Fruit fly (Drosophila melanogaster): Measurements from ENCODE around the gene Septin2.

Gene Septin2

dm6 chr3R:20592517-20593462 lies 4.6 kb upstream of the Septin2 start, which contains the start of the genes Pus1 and bon (continued):
- TF ChIP-seq CG33213 (GFP tag; optimal IDR thresholded peaks at IDR 0.05) (peak; percentile 36), NFAT (GFP tag; IDR thresholded peaks at IDR 0.05) (0 out of 2 replicates have a peak, but pooled peaks have one; percentile 13), Ets97D (GFP tag; optimal IDR thresholded peaks at IDR 0.05) (peak; percentile 83), Dp (GFP tag; optimal IDR thresholded peaks at IDR 0.05) (peak; percentile 35), lov (optimal IDR thresholded peaks at IDR 0.05) (no peak), lov (GFP tag; IDR thresholded peaks at IDR 0.05) (no peak), tap (tag; optimal IDR thresholded peaks at IDR 0.05) (no peak), CG15011 (GFP tag; optimal IDR thresholded peaks at IDR 0.05) (no peak), CG32532 (GFP tag; IDR thresholded peaks at IDR 0.05) (peak; percentile 37; the same call in 1 of the 2 replicates), CG2120 (GFP tag; optimal IDR thresholded peaks at IDR 0.05) (peak; percentile 50), Antp (GFP tag; optimal IDR thresholded peaks at IDR 0.05) (peak; percentile 49), CG11504 (tag; optimal IDR thresholded peaks at IDR 0.05) (peak; percentile 29), CG18764 (GFP tag; optimal IDR thresholded peaks at IDR 0.05) (peak; percentile 97), Xbp1 (GFP tag; optimal IDR thresholded peaks at IDR 0.05) (peak; percentile 39), CG9797 (GFP tag; optimal IDR thresholded peaks at IDR 0.05) (peak; percentile 89), Nf-YA (GFP tag; IDR thresholded peaks at IDR 0.05) (0 out of 2 replicates have a peak, but pooled peaks have one; percentile 8), CG8290 (GFP tag; optimal IDR thresholded peaks at IDR 0.05) (no peak), CG8290 (tag; optimal IDR thresholded peaks at IDR 0.05) (peak in 1 of 2 experiments; percentile 67), org-1 (GFP tag; optimal IDR thresholded peaks at IDR 0.05) (no peak), CG17912 (GFP tag; optimal IDR thresholded peaks at IDR 0.05) (peak; percentile 28), schlank (tag; optimal IDR thresholded peaks at IDR 0.05) (no peak)

- peak; percentile 1 for TF ChIP-seq zfh2 (GFP tag; optimal IDR thresholded peaks at IDR 0.05)
- peak; percentile 51 for TF ChIP-seq CG2120 (GFP tag; optimal IDR thresholded peaks at IDR 0.05)
- peak; percentile 36 for TF ChIP-seq az2 (GFP tag; optimal IDR thresholded peaks at IDR 0.05)
- peak; percentile 38 for TF ChIP-seq CG30020 (tag; optimal IDR thresholded peaks at IDR 0.05)
- no peak for TF ChIP-seq Stat92E (GFP tag; optimal IDR thresholded peaks at IDR 0.05)
- TF ChIP-seq tin (GFP tag; optimal IDR thresholded peaks at IDR 0.05): peak; percentile 41
- TF ChIP-seq dmrt99B (tag; optimal IDR thresholded peaks at IDR 0.05): peak; percentile 37
- TF ChIP-seq Max (GFP tag; optimal IDR thresholded peaks at IDR 0.05): peak; percentile 50
- peak; percentile 33 for TF ChIP-seq CG34376 (GFP tag; optimal IDR thresholded peaks at IDR 0.05)
- TF ChIP-seq h (optimal IDR thresholded peaks at IDR 0.05): no peak
- no peak for TF ChIP-seq psq (GFP tag; optimal IDR thresholded peaks at IDR 0.05)
- peak; percentile 21 for TF ChIP-seq bcd (GFP tag; optimal IDR thresholded peaks at IDR 0.05)
- peak; percentile 14; the same call in 1 of the 3 replicates for TF ChIP-seq CG7357 (GFP tag; IDR thresholded peaks at IDR 0.05)
- TF ChIP-seq Bteb2 (GFP tag; optimal IDR thresholded peaks at IDR 0.05): no peak
- TF ChIP-seq CG1647 (GFP tag; optimal IDR thresholded peaks at IDR 0.05): peak; percentile 17
- peak; percentile 51 for TF ChIP-seq CG12155 (GFP tag; optimal IDR thresholded peaks at IDR 0.05)
- TF ChIP-seq CG11560 (tag; IDR thresholded peaks at IDR 0.05): no peak
- peak; percentile 45 for TF ChIP-seq CG10147 (GFP tag; optimal IDR thresholded peaks at IDR 0.05)
- TF ChIP-seq Gsc (GFP tag; IDR thresholded peaks at IDR 0.05): no peak
- no peak for TF ChIP-seq esg (GFP tag; conservative IDR thresholded peaks at IDR 0.05)
- TF ChIP-seq CG8478 (optimal IDR thresholded peaks at IDR 0.05): no peak
- peak; percentile 57; the same call in 1 of the 2 replicates for TF ChIP-seq CG17328 (GFP tag; IDR thresholded peaks at IDR 0.05)
- no peak for TF ChIP-seq Poxn (GFP tag; IDR thresholded peaks at IDR 0.05)
- TF ChIP-seq ken (GFP tag; IDR thresholded peaks at IDR 0.05): peak; percentile 62
- TF ChIP-seq toy (GFP tag; IDR thresholded peaks at IDR 0.05): no peak
- TF ChIP-seq trh (GFP tag; optimal IDR thresholded peaks at IDR 0.05): no peak
- no peak for TF ChIP-seq Deaf1 (tag; optimal IDR thresholded peaks at IDR 0.05)
- TF ChIP-seq fd96Cb (tag; optimal IDR thresholded peaks at IDR 0.05): peak; percentile 52
- TF ChIP-seq CG11504 (tag; optimal IDR thresholded peaks at IDR 0.05): peak; percentile 55
- TF ChIP-seq CG2202 (tag; optimal IDR thresholded peaks at IDR 0.05): no peak
- TF ChIP-seq hbn (GFP tag; IDR thresholded peaks at IDR 0.05; ENCODE audit: partially characterized antibody): no peak
- TF ChIP-seq Rfx (GFP tag; IDR thresholded peaks at IDR 0.05): peak; percentile 51; the same call in 1 of the 2 replicates
Measured at dm6 chr3R:20588480-20588785, 277 bp upstream of the Septin2 start, which contains the start of gene Srp72. Gene Srp72, plus strand, starts transcription at chr3R:20588711.
